Worm (Caenorhabditis elegans) whole organism, early embryonic: ENCODE results near the gene C29F9.5.

Experiments used
- B0310.2 ChIP-seq: sonication (generic microtip); optimal IDR thresholded peaks from 2 replicates; lab custom pipeline; 2016; ENCODE audit warnings: mild to moderate bottlenecking, missing genetic modification characterization, missing compliant biosample characterization
- ama-1 ChIP-seq: fragments of 150-350 bp; optimal IDR thresholded peaks from 2 replicates; lab custom pipeline; 2014
- ceh-36 ChIP-seq: sonication (generic microtip); optimal IDR thresholded peaks from 2 replicates; lab custom pipeline; 2016; ENCODE audit warnings: missing genetic modification characterization, inconsistent platforms, missing compliant biosample characterization
- ets-7 ChIP-seq: sonication (generic microtip); optimal IDR thresholded peaks from 2 replicates; lab custom pipeline; 2016; ENCODE audit warnings: missing genotype, missing genetic modification characterization, missing compliant biosample characterization
- flt-1 ChIP-seq: fragments of 200-800 bp; sonication (Bioruptor generic); IDR thresholded peaks from 2 replicates; pipeline ENCODE4 v1.3.6; 2022; ENCODE audit warnings: missing genetic modification characterization, missing compliant biosample characterization
- hmbx-1 ChIP-seq: sonication (generic microtip); optimal IDR thresholded peaks from 2 replicates; lab custom pipeline; 2016; ENCODE audit warnings: mild to moderate bottlenecking, missing genetic modification characterization, missing compliant biosample characterization
- hnd-1 ChIP-seq: sonication (generic microtip); optimal IDR thresholded peaks from 2 replicates; lab custom pipeline; 2016; ENCODE audit warnings: missing genetic modification characterization, missing compliant biosample characterization
- scrt-1 ChIP-seq: fragments of 200-800 bp; sonication (Bioruptor generic); IDR thresholded peaks from 2 replicates; pipeline ENCODE4 v1.3.6; 2022; ENCODE audit warnings: missing genetic modification characterization, missing compliant biosample characterization
- sea-1 ChIP-seq: fragments of 200-800 bp; sonication (Bioruptor generic); conservative IDR thresholded peaks from 2 replicates; pipeline ENCODE4 v1.3.6; 2022; ENCODE audit warnings: missing genetic modification characterization, missing compliant biosample characterization
- tbx-37 ChIP-seq: fragments of 200-800 bp; sonication (Bioruptor generic); conservative IDR thresholded peaks from 2 replicates; pipeline ENCODE4 v1.3.6; 2022; ENCODE audit warnings: missing genetic modification reagents, missing genetic modification characterization, missing compliant biosample characterization

ce11 chrIII:145078-145477 is 27.8 kb downstream of the C29F9.5 start, which contains the start of the genes T17A3.12 and fbxb-83:
- TF ChIP-seq hmbx-1 (no peak), tbx-37 (GFP tag; lab: Robert Waterston, UW) (no peak), ets-7 (no peak), scrt-1 (GFP tag; lab: Robert Waterston, UW) (no peak), flt-1 (GFP tag; lab: Robert Waterston, UW) (no peak), ceh-36 (tag; lab: Kevin White, UChicago) (no peak), ama-1 (lab: Kevin White, UChicago) (no peak), hnd-1 (tag; lab: Kevin White, UChicago) (no peak), B0310.2 (no peak), sea-1 (GFP tag; lab: Robert Waterston, UW) (no peak)
